Fruit fly (Drosophila melanogaster): ENCODE results near the gene daw.

The daw gene

DNA sequence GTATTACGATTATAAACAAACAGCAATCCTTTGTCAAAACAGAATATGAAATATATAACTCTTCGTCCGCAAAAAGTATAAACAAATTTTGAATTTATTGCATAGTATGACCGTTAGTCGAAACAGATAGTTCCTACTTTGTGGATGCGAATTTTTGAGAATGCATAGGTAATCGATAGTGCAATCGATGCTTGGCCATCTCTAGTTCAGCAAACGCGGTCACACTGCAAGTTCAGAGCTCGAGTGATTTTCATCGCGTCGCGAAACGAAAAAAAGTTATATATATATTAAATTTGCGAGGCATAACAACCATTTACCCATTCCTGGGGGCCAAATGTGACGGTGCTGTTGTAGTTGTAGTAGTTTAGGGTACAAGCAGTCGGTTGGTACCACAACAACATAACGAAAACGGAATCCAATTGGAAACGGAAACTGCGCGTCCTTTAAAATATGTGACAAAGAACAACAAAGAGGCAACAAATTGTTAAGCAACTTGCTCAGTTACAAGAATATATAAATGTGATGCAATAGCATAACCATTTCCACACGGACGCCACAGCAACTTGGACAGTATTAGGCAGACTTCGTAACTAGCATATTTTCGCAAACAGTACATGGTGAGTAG lies 52.0 kb downstream of the daw start, which contains the start of gene CG2991 (continued):
- TF ChIP-seq bab2 (GFP tag; optimal IDR thresholded peaks at IDR 0.05) (no peak), ato (GFP tag; IDR thresholded peaks at IDR 0.05; ENCODE audit: partially characterized antibody) (peak; percentile 80), ssp (GFP tag; IDR thresholded peaks at IDR 0.05) (peak; percentile 65), Lhr (GFP tag; optimal IDR thresholded peaks at IDR 0.05) (peak; percentile 43), CG12104 (GFP tag; optimal IDR thresholded peaks at IDR 0.05) (peak; percentile 16), Gsc (GFP tag; IDR thresholded peaks at IDR 0.05) (no peak), seq (GFP tag; IDR thresholded peaks at IDR 0.05) (no peak), CG10209 (GFP tag; optimal IDR thresholded peaks at IDR 0.05) (no peak), ash1 (GFP tag; optimal IDR thresholded peaks at IDR 0.05) (no peak), CG3407 (GFP tag; optimal IDR thresholded peaks at IDR 0.05) (peak; percentile 12), Scr (GFP tag; IDR thresholded peaks at IDR 0.05; ENCODE audit: partially characterized antibody) (peak; percentile 82), Dref (GFP tag; IDR thresholded peaks at IDR 0.05) (peak; percentile 94), gfzf (GFP tag; optimal IDR thresholded peaks at IDR 0.05) (peak; percentile 92), CG10654 (GFP tag; optimal IDR thresholded peaks at IDR 0.05) (no peak), ERR (GFP tag; optimal IDR thresholded peaks at IDR 0.05) (peak; percentile 51), disco-r (GFP tag; optimal IDR thresholded peaks at IDR 0.05) (no peak), gsb (GFP tag; IDR thresholded peaks at IDR 0.05) (no peak), amos (GFP tag; IDR thresholded peaks at IDR 0.05; ENCODE audit: partially characterized antibody) (peak; percentile 90; the same call in 1 of the 2 replicates), Antp (GFP tag; optimal IDR thresholded peaks at IDR 0.05) (no peak), bcd (GFP tag; optimal IDR thresholded peaks at IDR 0.05) (no peak), Deaf1 (tag; optimal IDR thresholded peaks at IDR 0.05) (peak; percentile 19), z (GFP tag; IDR thresholded peaks at IDR 0.05) (0 out of 3 replicates have a peak, but pooled peaks have one; percentile 29), gcm2 (GFP tag; optimal IDR thresholded peaks at IDR 0.05) (peak; percentile 24), Ssrp (tag; optimal IDR thresholded peaks at IDR 0.05) (no peak), Dll (GFP tag; IDR thresholded peaks at IDR 0.05; ENCODE audit: partially characterized antibody) (peak; percentile 83), CG34224 (GFP tag; IDR thresholded peaks at IDR 0.05; ENCODE audit: partially characterized antibody) (peak; percentile 81), danr (GFP tag; IDR thresholded peaks at IDR 0.05) (no peak), Sin3A (optimal IDR thresholded peaks at IDR 0.05) (peak; percentile 39), CG1792 (GFP tag; optimal IDR thresholded peaks at IDR 0.05) (no peak), NfI (GFP tag; optimal IDR thresholded peaks at IDR 0.05) (peak; percentile 26), Meics (GFP tag; optimal IDR thresholded peaks at IDR 0.05) (peak; percentile 31), btn (GFP tag; optimal IDR thresholded peaks at IDR 0.05) (no peak), HLHmδ (GFP tag; optimal IDR thresholded peaks at IDR 0.05) (peak; percentile 17), CG10321 (GFP tag; IDR thresholded peaks at IDR 0.05) (no peak), CG18764 (GFP tag; optimal IDR thresholded peaks at IDR 0.05) (no peak), cas (GFP tag; IDR thresholded peaks at IDR 0.05) (no peak), kni (GFP tag; optimal IDR thresholded peaks at IDR 0.05) (peak; percentile 51), CG32767 (GFP tag; IDR thresholded peaks at IDR 0.05) (no peak), inv (GFP tag; IDR thresholded peaks at IDR 0.05; ENCODE audit: partially characterized antibody) (peak; percentile 70), vvl (GFP tag; IDR thresholded peaks at IDR 0.05) (peak; percentile 55), Myb (GFP tag; optimal IDR thresholded peaks at IDR 0.05) (peak; percentile 56), Dad (GFP tag; optimal IDR thresholded peaks at IDR 0.05) (no peak), CG15269 (tag; optimal IDR thresholded peaks at IDR 0.05) (peak; percentile 11), CG2116 (GFP tag; optimal IDR thresholded peaks at IDR 0.05) (peak; percentile 74), ac (GFP tag; optimal IDR thresholded peaks at IDR 0.05) (no peak), NC2β (GFP tag; optimal IDR thresholded peaks at IDR 0.05) (peak; percentile 25), CG1233 (GFP tag; optimal IDR thresholded peaks at IDR 0.05) (peak; percentile 25), bsh (GFP tag; optimal IDR thresholded peaks at IDR 0.05) (peak in 1 of 2 experiments; percentile 3), pros (GFP tag; optimal IDR thresholded peaks at IDR 0.05) (no peak), CG17359 (tag; optimal IDR thresholded peaks at IDR 0.05) (peak; percentile 37)

Data from whole organism, embryonic.